Fruit fly (Drosophila melanogaster): ENCODE measurements around the gene Tengl2.
A peak's percentile ranks its signal among the peaks of the same experiment; 100 is the strongest.

Tengl2 gene

dm6 chr2L:2193357-2193780, 45.8 kb downstream of the Tengl2 start (continued):
- peak; percentile 28 for TF ChIP-seq Fer3 (tag; optimal IDR thresholded peaks at IDR 0.05)
- TF ChIP-seq CG1603 (tag; optimal IDR thresholded peaks at IDR 0.05) = peak; percentile 65
- no peak for TF ChIP-seq Hmx (GFP tag; optimal IDR thresholded peaks at IDR 0.05)
- peak; percentile 78 for TF ChIP-seq CG12071 (GFP tag; optimal IDR thresholded peaks at IDR 0.05)
- no peak for TF ChIP-seq TFAM (GFP tag; optimal IDR thresholded peaks at IDR 0.05)
- TF ChIP-seq Asciz (GFP tag; optimal IDR thresholded peaks at IDR 0.05) = peak; percentile 30
- TF ChIP-seq CG15514 (GFP tag; optimal IDR thresholded peaks at IDR 0.05) = peak; percentile 91
- peak in 1 of 2 experiments; percentile 73 for TF ChIP-seq Pdp1 (GFP tag; optimal IDR thresholded peaks at IDR 0.05)
- TF ChIP-seq CG12104 (GFP tag; optimal IDR thresholded peaks at IDR 0.05) = peak; percentile 6
- TF ChIP-seq CG2875 (GFP tag; optimal IDR thresholded peaks at IDR 0.05) = peak; percentile 40
- no peak for TF ChIP-seq sim (GFP tag; IDR thresholded peaks at IDR 0.05)
- peak; percentile 67 for TF ChIP-seq HmgD (GFP tag; optimal IDR thresholded peaks at IDR 0.05)
- no peak for TF ChIP-seq CG14050 (GFP tag; IDR thresholded peaks at IDR 0.05)
- TF ChIP-seq Hmr (GFP tag; optimal IDR thresholded peaks at IDR 0.05) = peak; percentile 97
- peak; percentile 18 for TF ChIP-seq kay (GFP tag; optimal IDR thresholded peaks at IDR 0.05)
- peak; percentile 25 for TF ChIP-seq CG12219 (GFP tag; optimal IDR thresholded peaks at IDR 0.05)
- TF ChIP-seq CG10209 (GFP tag; optimal IDR thresholded peaks at IDR 0.05) = no peak
- peak; percentile 22 for TF ChIP-seq CG10979 (tag; optimal IDR thresholded peaks at IDR 0.05)
- peak; percentile 100 for TF ChIP-seq Lhr (GFP tag; optimal IDR thresholded peaks at IDR 0.05)
- TF ChIP-seq row (GFP tag; IDR thresholded peaks at IDR 0.05) = no peak
- peak in 1 of 2 experiments; percentile 34 for TF ChIP-seq Hr78 (GFP tag; optimal IDR thresholded peaks at IDR 0.05)
- peak; percentile 70 for TF ChIP-seq CG7987 (GFP tag; optimal IDR thresholded peaks at IDR 0.05)
- peak; percentile 29 for TF ChIP-seq CG11398 (GFP tag; optimal IDR thresholded peaks at IDR 0.05)

- TF ChIP-seq Dll (GFP tag; IDR thresholded peaks at IDR 0.05; ENCODE audit: partially characterized antibody) (no peak), CG30431 (GFP tag; optimal IDR thresholded peaks at IDR 0.05) (no peak), CG13775 (GFP tag; optimal IDR thresholded peaks at IDR 0.05) (no peak), CG17328 (GFP tag; IDR thresholded peaks at IDR 0.05) (no peak), Dek (tag; optimal IDR thresholded peaks at IDR 0.05) (peak; percentile 17), Mrtf (GFP tag; IDR thresholded peaks at IDR 0.05) (no peak), CG13123 (GFP tag; optimal IDR thresholded peaks at IDR 0.05) (no peak), ac (GFP tag; optimal IDR thresholded peaks at IDR 0.05) (no peak), Drgx (GFP tag; IDR thresholded peaks at IDR 0.05) (no peak), CG34422 (GFP tag; IDR thresholded peaks at IDR 0.05) (no peak), oc (tag; optimal IDR thresholded peaks at IDR 0.05) (no peak), CG5953 (GFP tag; IDR thresholded peaks at IDR 0.05) (no peak), CG2712 (tag; optimal IDR thresholded peaks at IDR 0.05) (peak; percentile 52), BtbVII (GFP tag; optimal IDR thresholded peaks at IDR 0.05) (no peak), CG8290 (GFP tag; optimal IDR thresholded peaks at IDR 0.05) (peak; percentile 23), CG8290 (tag; optimal IDR thresholded peaks at IDR 0.05) (peak in 1 of 2 experiments; percentile 62), CG2129 (GFP tag; IDR thresholded peaks at IDR 0.05; ENCODE audit: partially characterized antibody) (no peak), CG42726 (GFP tag; IDR thresholded peaks at IDR 0.05; ENCODE audit: partially characterized antibody) (no peak), Stat92E (GFP tag; optimal IDR thresholded peaks at IDR 0.05) (no peak), dysf (GFP tag; IDR thresholded peaks at IDR 0.05) (no peak), ci (GFP tag; IDR thresholded peaks at IDR 0.05) (no peak), CG10462 (GFP tag; optimal IDR thresholded peaks at IDR 0.05) (no peak), CG10267 (tag; optimal IDR thresholded peaks at IDR 0.05) (peak; percentile 61), fu2 (GFP tag; optimal IDR thresholded peaks at IDR 0.05) (no peak), CG11398 (GFP tag; optimal IDR thresholded peaks at IDR 0.05) (no peak), Lim3 (GFP tag; IDR thresholded peaks at IDR 0.05) (no peak), peb (GFP tag; IDR thresholded peaks at IDR 0.05) (no peak), Ets65A (GFP tag) (peak; percentile 90), exex (tag; optimal IDR thresholded peaks at IDR 0.05) (no peak)
Measured at dm6 chr2L:2192123-2192601, 47.0 kb downstream of the Tengl2 start, which contains the start of gene CG10874. TSS of gene CG10874 (minus strand) at chr2L:2192386.
